Worm (Caenorhabditis elegans) whole organism, midembryonic: Measurements from ENCODE around the gene nhr-273.

Experiments used
- T22C8.4 ChIP-seq: fragments of 200-800 bp; sonication (Bioruptor generic); IDR thresholded peaks from 2 replicates; pipeline ENCODE4 v1.3.6; 2022; ENCODE audit warnings: missing genetic modification characterization, missing compliant biosample characterization
- cog-1 ChIP-seq: sonication (generic microtip); optimal IDR thresholded peaks from 2 replicates; lab custom pipeline; 2016; ENCODE audit warnings: missing genetic modification characterization, missing compliant biosample characterization
- flt-1 ChIP-seq: fragments of 200-800 bp; sonication (Bioruptor generic); IDR thresholded peaks from 2 replicates; pipeline ENCODE4 v1.3.6; 2022; ENCODE audit warnings: missing genetic modification characterization, missing compliant biosample characterization
- klf-2 ChIP-seq: fragments of 200-800 bp; sonication (Bioruptor generic); conservative IDR thresholded peaks from 2 replicates; pipeline ENCODE4 v1.3.6; 2022; ENCODE audit warnings: missing genetic modification reagents, missing genetic modification characterization, missing compliant biosample characterization
- med-1 ChIP-seq: sonication (generic microtip); optimal IDR thresholded peaks from 2 replicates; lab custom pipeline; 2017; ENCODE audit warnings: missing genetic modification characterization, mild to moderate bottlenecking, missing compliant biosample characterization, antibody characterized with exemption, missing genetic modification reagents; ENCODE audit not compliant: insufficient read depth
- ref-1 ChIP-seq: fragments of 200-800 bp; sonication (Bioruptor generic); conservative IDR thresholded peaks from 2 replicates; pipeline ENCODE4 v1.3.6; 2022; ENCODE audit warnings: missing genetic modification reagents, missing genetic modification characterization, missing compliant biosample characterization
- tab-1 ChIP-seq: fragments of 200-800 bp; sonication (Bioruptor generic); IDR thresholded peaks from 2 replicates; pipeline ENCODE4 v1.3.6; 2022; ENCODE audit warnings: missing genetic modification characterization, missing compliant biosample characterization
- ztf-23 ChIP-seq: fragments of 200-800 bp; sonication (Bioruptor generic); IDR thresholded peaks from 2 replicates; pipeline ENCODE4 v1.3.6; 2022; ENCODE audit warnings: missing genetic modification reagents, missing genetic modification characterization, missing compliant biosample characterization
- ztf-29 ChIP-seq: fragments of 200-800 bp; sonication (Bioruptor generic); IDR thresholded peaks from 2 replicates; pipeline ENCODE4 v1.3.6; 2022; ENCODE audit warnings: missing genetic modification reagents, missing genetic modification characterization, missing compliant biosample characterization

Gene nhr-273

DNA sequence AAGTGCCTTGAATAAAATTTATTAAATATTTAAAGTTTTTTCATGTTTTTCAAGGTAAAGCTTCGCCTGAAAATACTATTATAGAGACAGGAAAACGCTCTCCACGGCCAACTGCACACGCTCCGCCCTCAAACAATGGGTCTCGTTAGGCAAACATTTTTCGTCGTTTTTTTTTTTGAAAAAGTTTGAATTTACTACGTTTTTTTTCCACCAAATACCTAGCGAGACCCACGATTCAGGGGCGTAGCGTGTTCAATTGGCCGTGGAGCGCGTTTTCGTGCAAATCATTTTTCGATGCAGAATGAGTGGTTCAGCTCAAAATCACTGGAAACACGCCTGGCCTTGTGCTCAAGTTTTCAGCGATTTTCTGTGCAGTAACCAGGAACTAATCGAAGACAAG lies 32.8 kb downstream of the nhr-273 start, which contains the start of gene W06B4.2:
Gene W06B4.2, plus strand, starts transcription at position 301 of the 400 bp plus-strand sequence.
- TF ChIP-seq ztf-29 (GFP tag; lab: Robert Waterston, UW) (no peak), flt-1 (no peak), ztf-23 (GFP tag; lab: Robert Waterston, UW) (no peak), ref-1 (no peak), klf-2 (no peak), med-1 (GFP tag; lab: Kevin White, UChicago) (no peak), tab-1 (GFP tag; lab: Robert Waterston, UW) (no peak), T22C8.4 (GFP tag; lab: Robert Waterston, UW) (no peak), cog-1 (tag; lab: Kevin White, UChicago) (no peak)

DNA sequence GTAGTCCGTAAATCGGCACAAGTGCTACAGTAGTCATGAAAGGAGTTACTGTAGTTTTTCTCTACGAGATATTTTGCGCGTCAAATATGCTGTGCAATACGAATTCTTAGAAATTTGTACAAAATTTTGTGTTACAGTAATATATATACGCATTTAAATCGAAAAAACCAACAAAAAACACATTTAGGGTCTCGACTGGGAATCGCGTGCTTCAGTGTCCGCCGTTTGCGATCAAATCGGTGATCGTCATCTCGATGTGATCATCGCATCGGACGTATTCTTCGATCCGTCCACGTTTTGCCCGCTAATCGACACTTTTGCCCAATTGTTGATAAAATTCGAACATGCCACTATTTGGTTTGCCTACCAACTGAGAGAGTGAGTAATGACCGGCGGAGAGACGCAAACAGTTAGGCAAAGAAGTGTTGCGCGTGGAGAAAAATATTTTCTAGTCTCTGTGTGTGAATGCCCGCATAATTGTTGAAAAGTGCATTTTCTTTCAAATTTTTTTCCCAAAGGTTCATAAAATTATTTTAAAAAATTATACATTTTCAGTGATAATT lies 33.9 kb downstream of the nhr-273 start:
- TF ChIP-seq tab-1 (GFP tag; lab: Robert Waterston, UW) (no peak), klf-2 (no peak), flt-1 (no peak), T22C8.4 (GFP tag; lab: Robert Waterston, UW) (no peak), ztf-29 (GFP tag; lab: Robert Waterston, UW) (no peak), cog-1 (tag; lab: Kevin White, UChicago) (no peak), ztf-23 (GFP tag; lab: Robert Waterston, UW) (no peak), ref-1 (no peak), med-1 (GFP tag; lab: Kevin White, UChicago) (no peak)

- TF ChIP-seq T22C8.4 (GFP tag; lab: Robert Waterston, UW) (no peak), ztf-23 (GFP tag; lab: Robert Waterston, UW) (no peak), ztf-29 (GFP tag; lab: Robert Waterston, UW) (no peak), med-1 (GFP tag; lab: Kevin White, UChicago) (no peak), tab-1 (GFP tag; lab: Robert Waterston, UW) (no peak), cog-1 (tag; lab: Kevin White, UChicago) (no peak), flt-1 (no peak), klf-2 (no peak), ref-1 (no peak)
These were observed 36.0 kb downstream of the nhr-273 start, which contains the start of gene W06B4.1 for ce11 chrII:4470972-4471645. TSS of gene W06B4.1 (plus strand) at chrII:4471595.

ce11 chrII:4474005-4474655 lies 39.0 kb downstream of the nhr-273 start:
- TF ChIP-seq ref-1 (no peak), ztf-29 (GFP tag; lab: Robert Waterston, UW) (no peak), ztf-23 (GFP tag; lab: Robert Waterston, UW) (no peak), med-1 (GFP tag; lab: Kevin White, UChicago) (no peak), klf-2 (no peak), T22C8.4 (GFP tag; lab: Robert Waterston, UW) (no peak), cog-1 (tag; lab: Kevin White, UChicago) (no peak), flt-1 (no peak)

DNA sequence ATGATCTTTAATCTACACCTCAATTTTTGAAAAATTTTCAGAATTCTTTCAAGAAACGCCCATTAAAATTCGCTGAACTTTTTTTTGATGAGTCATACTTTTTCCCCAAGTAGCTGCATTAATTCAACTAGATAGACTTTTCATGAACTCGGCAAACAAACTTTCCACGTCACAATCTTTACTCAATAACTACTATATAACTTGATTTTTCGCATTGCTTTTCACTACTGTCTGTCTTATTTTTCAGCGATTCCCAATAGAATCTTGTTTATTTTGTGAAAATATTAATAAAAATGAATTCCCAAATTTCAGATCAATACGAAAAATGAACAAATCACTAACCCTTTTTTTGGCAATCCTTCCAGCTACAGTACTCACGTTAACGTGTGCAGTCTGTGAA lies 43.2 kb downstream of the nhr-273 start, which contains the start of gene T05C1.1:
Gene T05C1.1, plus strand, starts transcription at position 301 of the 400 bp plus-strand sequence.
- TF ChIP-seq med-1 (GFP tag; lab: Kevin White, UChicago) (no peak), ztf-29 (GFP tag; lab: Robert Waterston, UW) (no peak), cog-1 (tag; lab: Kevin White, UChicago) (no peak), flt-1 (no peak), tab-1 (GFP tag; lab: Robert Waterston, UW) (no peak), ref-1 (no peak), klf-2 (no peak), ztf-23 (GFP tag; lab: Robert Waterston, UW) (no peak), T22C8.4 (GFP tag; lab: Robert Waterston, UW) (no peak)

DNA sequence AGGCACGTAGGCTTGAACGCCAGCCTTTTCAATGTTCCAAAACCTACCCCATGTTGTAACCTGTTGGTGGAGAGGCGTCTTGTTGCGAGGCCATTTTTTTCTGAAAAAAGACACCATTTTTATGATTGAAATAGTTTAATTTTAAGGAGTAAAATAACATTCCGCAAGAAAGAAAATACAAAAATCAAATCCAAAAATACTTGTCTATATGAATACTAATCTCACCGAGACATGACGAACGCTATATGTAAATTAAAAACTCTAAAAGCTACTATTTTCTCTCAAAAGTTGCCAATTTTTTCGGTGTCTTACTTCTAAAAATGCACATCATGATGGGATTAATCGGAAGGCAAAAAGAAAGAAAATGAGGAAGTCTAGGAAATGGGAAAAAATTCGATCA lies 46.9 kb downstream of the nhr-273 start, which contains the start of gene T05C1.2:
Gene T05C1.2, minus strand, starts transcription at position 101 of the 400 bp plus-strand sequence.
- TF ChIP-seq flt-1 = no peak
- no peak for TF ChIP-seq ztf-23 (GFP tag; lab: Robert Waterston, UW)
- TF ChIP-seq cog-1 (tag; lab: Kevin White, UChicago) = no peak
